Fruit fly (Drosophila melanogaster) whole organism, embryonic: Measurements from ENCODE around the gene Boh1.

Experiments used
- Antp ChIP-seq: fragments of 200-800 bp; sonication (Bioruptor generic); optimal IDR thresholded peaks from 3 replicates; lab custom pipeline; 2016; ENCODE audit warnings: missing biosample characterization, missing genetic modification characterization
- B-H2 ChIP-seq: fragments of 200-800 bp; sonication (Bioruptor generic); optimal IDR thresholded peaks from 2 replicates; lab custom pipeline; 2018; ENCODE audit warnings: missing biosample characterization, mild to moderate bottlenecking, missing genetic modification characterization
- CG10979 ChIP-seq: fragments of 200-800 bp; sonication (Bioruptor generic); optimal IDR thresholded peaks from 2 replicates; lab custom pipeline; 2018; ENCODE audit warnings: missing biosample characterization, mild to moderate bottlenecking, missing genetic modification characterization, moderate library complexity
- CG11398 ChIP-seq: fragments of 200-800 bp; sonication (Bioruptor generic); optimal IDR thresholded peaks from 2 replicates; lab custom pipeline; 2016; ENCODE audit warnings: missing biosample characterization, missing genetic modification characterization
- CG11560 ChIP-seq: fragments of 200-800 bp; sonication (Bioruptor generic); IDR thresholded peaks from 3 replicates; pipeline ENCODE4 v1.3.6; 2022; ENCODE audit warnings: missing biosample characterization, missing genetic modification characterization
- CG12155 ChIP-seq: fragments of 200-800 bp; sonication (Bioruptor generic); optimal IDR thresholded peaks from 3 replicates; lab custom pipeline; 2016; ENCODE audit warnings: missing biosample characterization, missing genetic modification characterization
- CG12744 ChIP-seq: fragments of 200-800 bp; sonication (Bioruptor generic); optimal IDR thresholded peaks from 2 replicates; lab custom pipeline; 2016; ENCODE audit warnings: missing biosample characterization, missing genetic modification characterization
- CG13424 ChIP-seq: fragments of 200-800 bp; sonication (Bioruptor generic); optimal IDR thresholded peaks from 2 replicates; lab custom pipeline; 2019; ENCODE audit warnings: missing biosample characterization, mild to moderate bottlenecking, missing genetic modification characterization, moderate library complexity
- CG15073 ChIP-seq: fragments of 200-800 bp; sonication (Bioruptor generic); optimal IDR thresholded peaks from 2 replicates; lab custom pipeline; 2016; ENCODE audit warnings: missing biosample characterization, missing genetic modification characterization
- CG1529 ChIP-seq: fragments of 200-800 bp; sonication (Bioruptor generic); optimal IDR thresholded peaks from 3 replicates; lab custom pipeline; 2018; ENCODE audit warnings: missing biosample characterization, missing genetic modification characterization
- CG2202 ChIP-seq: fragments of 200-800 bp; sonication (Bioruptor generic); optimal IDR thresholded peaks from 2 replicates; lab custom pipeline; 2018; ENCODE audit warnings: missing biosample characterization, mild to moderate bottlenecking, missing genetic modification characterization
- CG34224 ChIP-seq: fragments of 200-800 bp; sonication (Bioruptor generic); IDR thresholded peaks from 3 replicates; pipeline ENCODE4 v1.3.6; 2022; ENCODE audit warnings: missing biosample characterization, missing genetic modification characterization; ENCODE audit not compliant: partially characterized antibody
- CG3726 ChIP-seq: fragments of 200-800 bp; sonication (Bioruptor generic); IDR thresholded peaks from 3 replicates; pipeline ENCODE4, ENCODE4 v1.3.6; 2022; ENCODE audit warnings: missing biosample characterization, missing genetic modification characterization
- CG3847 ChIP-seq: fragments of 200-800 bp; sonication (Bioruptor generic); IDR thresholded peaks from 2 replicates; pipeline ENCODE4 v1.3.6; 2022; ENCODE audit warnings: missing biosample characterization, missing genetic modification characterization
- CG4282 ChIP-seq: fragments of 200-800 bp; sonication (Bioruptor generic); optimal IDR thresholded peaks from 2 replicates; lab custom pipeline; 2016; ENCODE audit warnings: missing biosample characterization, missing genetic modification characterization
- CG9609 ChIP-seq: fragments of 200-800 bp; sonication (Bioruptor generic); optimal IDR thresholded peaks from 3 replicates; lab custom pipeline; 2016; ENCODE audit warnings: missing biosample characterization, missing genetic modification characterization
- CG9817 ChIP-seq: fragments of 200-800 bp; sonication (Bioruptor generic); optimal IDR thresholded peaks from 2 replicates; lab custom pipeline; 2018; ENCODE audit warnings: missing biosample characterization, mild to moderate bottlenecking, missing genetic modification characterization, moderate library complexity
- CoRest ChIP-seq: fragments of 200-800 bp; sonication (Bioruptor generic); optimal IDR thresholded peaks from 3 replicates; lab custom pipeline; 2018; ENCODE audit warnings: missing biosample characterization, mild to moderate bottlenecking, missing genetic modification characterization, moderate library complexity
- Deaf1 ChIP-seq: fragments of 200-800 bp; optimal IDR thresholded peaks from 3 replicates; lab custom pipeline; 2019; ENCODE audit warnings: missing biosample characterization, mild to moderate bottlenecking, missing genetic modification characterization, moderate library complexity
- Dip2 ChIP-seq: fragments of 200-800 bp; sonication (Bioruptor generic); IDR thresholded peaks from 2 replicates; pipeline ENCODE4 v1.3.6; 2022; ENCODE audit warnings: missing biosample characterization, missing genetic modification characterization
- Gsc ChIP-seq: fragments of 200-800 bp; sonication (Bioruptor generic); IDR thresholded peaks from 2 replicates; pipeline ENCODE4 v1.3.6; 2022; ENCODE audit warnings: missing biosample characterization, missing genetic modification characterization
- HLHmδ ChIP-seq: fragments of 200-800 bp; sonication (Bioruptor generic); optimal IDR thresholded peaks from 2 replicates; lab custom pipeline; 2018; ENCODE audit warnings: missing biosample characterization, mild to moderate bottlenecking, missing genetic modification characterization, moderate library complexity
- HmgZ ChIP-seq: fragments of 200-800 bp; sonication (Bioruptor generic); optimal IDR thresholded peaks from 2 replicates; lab custom pipeline; 2018; ENCODE audit warnings: missing biosample characterization, mild to moderate bottlenecking, missing genetic modification characterization
- Nf-YB ChIP-seq: fragments of 200-800 bp; sonication (Bioruptor generic); optimal IDR thresholded peaks from 3 replicates; lab custom pipeline; 2019; ENCODE audit warnings: missing biosample characterization, mild to moderate bottlenecking, missing genetic modification characterization, moderate library complexity
- Nf-YC ChIP-seq: fragments of 200-800 bp; optimal IDR thresholded peaks from 3 replicates; lab custom pipeline; 2019; ENCODE audit warnings: missing biosample characterization, mild to moderate bottlenecking, missing genetic modification characterization, moderate library complexity
- PHDP ChIP-seq: fragments of 200-800 bp; sonication (Bioruptor generic); optimal IDR thresholded peaks from 3 replicates; lab custom pipeline; 2018; ENCODE audit warnings: missing biosample characterization, mild to moderate bottlenecking, missing genetic modification characterization, moderate library complexity
- Poxn ChIP-seq: fragments of 200-800 bp; sonication (Bioruptor generic); IDR thresholded peaks from 2 replicates; pipeline ENCODE4 v1.3.6; 2022; ENCODE audit warnings: missing biosample characterization, missing genetic modification characterization
- Sox100B ChIP-seq: fragments of 200-800 bp; sonication (Bioruptor generic); optimal IDR thresholded peaks from 3 replicates; lab custom pipeline; 2018; ENCODE audit warnings: missing biosample characterization, mild to moderate bottlenecking, missing genetic modification characterization
- abd-A ChIP-seq: fragments of 200-800 bp; sonication (Bioruptor generic); optimal IDR thresholded peaks from 3 replicates; lab custom pipeline; 2019; ENCODE audit warnings: missing biosample characterization, mild to moderate bottlenecking, missing genetic modification characterization, moderate library complexity
- al ChIP-seq: fragments of 200-800 bp; sonication (Bioruptor generic); IDR thresholded peaks from 2 replicates; pipeline ENCODE4 v1.3.6; 2022; ENCODE audit warnings: missing biosample characterization, missing genetic modification characterization
- aop ChIP-seq: fragments of 200-800 bp; sonication (Bioruptor generic); IDR thresholded peaks from 2 replicates; pipeline ENCODE4 v1.3.6; 2022; ENCODE audit warnings: missing biosample characterization, missing genetic modification characterization
- ara ChIP-seq: fragments of 200-800 bp; sonication (Bioruptor generic); IDR thresholded peaks from 2 replicates; pipeline ENCODE4 v1.3.6; 2022; ENCODE audit warnings: missing biosample characterization, missing genetic modification characterization
- chinmo ChIP-seq: fragments of 200-800 bp; sonication (Bioruptor generic); IDR thresholded peaks from 4 replicates; pipeline ENCODE4 v1.3.6; 2022; ENCODE audit warnings: missing biosample characterization, missing genetic modification characterization; ENCODE audit not compliant: partially characterized antibody
- ci ChIP-seq: fragments of 200-800 bp; sonication (Bioruptor generic); IDR thresholded peaks from 3 replicates; pipeline ENCODE4 v1.3.6; 2022; ENCODE audit warnings: missing biosample characterization, missing genetic modification characterization
- dmrt11E ChIP-seq: fragments of 200-800 bp; sonication (Bioruptor generic); optimal IDR thresholded peaks from 3 replicates; lab custom pipeline; 2018; ENCODE audit warnings: missing biosample characterization, mild to moderate bottlenecking, missing genetic modification characterization, moderate library complexity
- dpn ChIP-seq, 2 experiments: fragments of 200-800 bp; sonication (Bioruptor generic); optimal IDR thresholded peaks; 3 replicates each; lab custom pipeline; 2016; ENCODE audit warnings: missing biosample characterization in 2 of 2, missing genetic modification characterization in 2 of 2
- dysf ChIP-seq: fragments of 200-800 bp; sonication (Bioruptor generic); IDR thresholded peaks from 3 replicates; pipeline ENCODE4 v1.3.6; 2022; ENCODE audit warnings: missing biosample characterization, missing genetic modification characterization
- ems ChIP-seq: fragments of 200-800 bp; sonication (Bioruptor generic); optimal IDR thresholded peaks from 3 replicates; lab custom pipeline; 2016; ENCODE audit warnings: missing biosample characterization, missing genetic modification characterization
- ewg ChIP-seq: fragments of 200-800 bp; sonication (Bioruptor generic); optimal IDR thresholded peaks from 3 replicates; lab custom pipeline; 2017; ENCODE audit warnings: mild to moderate bottlenecking, missing biosample characterization, missing genetic modification reagents, missing genetic modification characterization
- gro ChIP-seq: fragments of 200-800 bp; sonication (Bioruptor generic); optimal IDR thresholded peaks from 2 replicates; lab custom pipeline; 2016; ENCODE audit warnings: missing biosample characterization, missing genetic modification characterization
- nerfin-2 ChIP-seq: fragments of 200-800 bp; sonication (Bioruptor generic); IDR thresholded peaks from 2 replicates; pipeline ENCODE4 v1.3.6; 2022; ENCODE audit warnings: missing biosample characterization, missing genetic modification characterization; ENCODE audit not compliant: partially characterized antibody
- oc ChIP-seq: fragments of 200-800 bp; sonication (Bioruptor generic); optimal IDR thresholded peaks from 2 replicates; lab custom pipeline; 2018; ENCODE audit warnings: missing biosample characterization, mild to moderate bottlenecking, missing genetic modification characterization, moderate library complexity
- otp ChIP-seq: fragments of 200-800 bp; sonication (Bioruptor generic); IDR thresholded peaks from 3 replicates; pipeline ENCODE4, ENCODE4 v1.3.6; 2022; ENCODE audit warnings: missing biosample characterization, missing genetic modification characterization
- psq ChIP-seq: fragments of 200-800 bp; sonication (Bioruptor generic); optimal IDR thresholded peaks from 2 replicates; lab custom pipeline; 2017; ENCODE audit warnings: missing biosample characterization, missing genetic modification characterization
- ro ChIP-seq: fragments of 200-800 bp; sonication (Bioruptor generic); IDR thresholded peaks from 2 replicates; pipeline ENCODE4 v1.3.6; 2022; ENCODE audit warnings: missing biosample characterization, missing genetic modification characterization
- scrt ChIP-seq: fragments of 200-800 bp; sonication (Bioruptor generic); optimal IDR thresholded peaks from 2 replicates; lab custom pipeline; 2018; ENCODE audit warnings: missing biosample characterization, mild to moderate bottlenecking, missing genetic modification characterization, moderate library complexity
- sens-2 ChIP-seq: fragments of 200-800 bp; sonication (Bioruptor generic); IDR thresholded peaks from 2 replicates; pipeline ENCODE4 v1.3.6; 2022; ENCODE audit warnings: missing biosample characterization, missing genetic modification characterization
- seq ChIP-seq: fragments of 200-800 bp; sonication (Bioruptor generic); IDR thresholded peaks from 2 replicates; pipeline ENCODE4 v1.3.6; 2022; ENCODE audit warnings: missing biosample characterization, missing genetic modification characterization
- wor ChIP-seq: fragments of 200-800 bp; sonication (Bioruptor generic); IDR thresholded peaks from 2 replicates; pipeline ENCODE4 v1.3.6; 2022; ENCODE audit warnings: missing biosample characterization, missing genetic modification characterization
- zen ChIP-seq: fragments of 200-800 bp; sonication (Bioruptor generic); optimal IDR thresholded peaks from 3 replicates; lab custom pipeline; 2018; ENCODE audit warnings: missing biosample characterization, mild to moderate bottlenecking, missing genetic modification characterization, moderate library complexity
- zfh2 ChIP-seq: fragments of 200-800 bp; sonication (Bioruptor generic); optimal IDR thresholded peaks from 2 replicates; lab custom pipeline; 2016; ENCODE audit warnings: missing biosample characterization, missing genetic modification characterization

Gene Boh1

dm6 chr3R:27905695-27906094 is 13.6 kb downstream of the Boh1 start, which contains the start of gene CG34353:
CG34353 (minus strand) TSS chr3R:27905843.
- TF ChIP-seq psq (GFP tag; lab: Kevin White, UChicago), result peak; percentile 1
- peak; percentile 17; the same call in 1 of the 3 replicates for TF ChIP-seq otp
- TF ChIP-seq CoRest, result peak; percentile 16
- no peak for TF ChIP-seq CG9817 (tag; lab: Kevin White, UChicago)
- TF ChIP-seq HmgZ, result peak; percentile 70
- no peak for TF ChIP-seq dpn (GFP tag; optimal IDR thresholded peaks at IDR 0.05; lab: Kevin White, UChicago)
- TF ChIP-seq B-H2 (GFP tag; lab: Kevin White, UChicago), result peak; percentile 59
- peak; percentile 77 for TF ChIP-seq abd-A (tag; lab: Kevin White, UChicago)
- TF ChIP-seq Sox100B (GFP tag; lab: Kevin White, UChicago), result no peak
- no peak for TF ChIP-seq HLHmδ (GFP tag; lab: Kevin White, UChicago)
- no peak for TF ChIP-seq zfh2 (GFP tag; lab: Kevin White, UChicago)
- peak; percentile 59 for TF ChIP-seq oc (tag; lab: Kevin White, UChicago)
- TF ChIP-seq ewg (GFP tag; lab: Kevin White, UChicago), result peak; percentile 48
- peak; percentile 20 for TF ChIP-seq PHDP (tag; lab: Kevin White, UChicago)
- peak; percentile 89; the same call in 3 of the 4 replicates for TF ChIP-seq chinmo
- TF ChIP-seq zen, result peak; percentile 13
- 0 out of 3 replicates have a peak, but pooled peaks have one; percentile 19 for TF ChIP-seq dysf
- TF ChIP-seq wor (GFP tag; lab: Robert Waterston, UW), result no peak
- TF ChIP-seq Poxn, result no peak
- no peak for TF ChIP-seq CG15073 (GFP tag; lab: Kevin White, UChicago)
- peak; percentile 70 for TF ChIP-seq CG12744 (GFP tag; lab: Kevin White, UChicago)
- peak; percentile 30; the same call in 1 of the 3 replicates for TF ChIP-seq CG34224 (GFP tag; lab: Robert Waterston, UW)
- TF ChIP-seq sens-2 (GFP tag; lab: Robert Waterston, UW), result no peak
- no peak for TF ChIP-seq CG1529
- peak; percentile 73 for TF ChIP-seq Nf-YC (tag; lab: Kevin White, UChicago)
- no peak for TF ChIP-seq ro (GFP tag; lab: Robert Waterston, UW)
- TF ChIP-seq CG9609 (GFP tag; lab: Kevin White, UChicago), result no peak
- no peak for TF ChIP-seq Gsc (GFP tag; lab: Robert Waterston, UW)
- no peak for TF ChIP-seq aop (GFP tag; lab: Robert Waterston, UW)
- no peak for TF ChIP-seq CG10979 (tag; lab: Kevin White, UChicago)
- peak; percentile 34 for TF ChIP-seq gro (GFP tag; lab: Kevin White, UChicago)
- no peak for TF ChIP-seq nerfin-2 (GFP tag; lab: Robert Waterston, UW)
- no peak for TF ChIP-seq CG3726 (GFP tag; lab: Robert Waterston, UW)
- TF ChIP-seq Dip2, result no peak
- peak; percentile 99 for TF ChIP-seq Deaf1 (tag; lab: Kevin White, UChicago)
- no peak for TF ChIP-seq CG2202 (tag; lab: Kevin White, UChicago)
- TF ChIP-seq dmrt11E (tag; lab: Kevin White, UChicago), result no peak
- TF ChIP-seq scrt, result peak; percentile 98
- no peak for TF ChIP-seq al (GFP tag; lab: Robert Waterston, UW)
- TF ChIP-seq CG13424 (tag; lab: Kevin White, UChicago), result no peak
- TF ChIP-seq seq (GFP tag; lab: Robert Waterston, UW), result no peak
- TF ChIP-seq CG3847 (GFP tag; lab: Robert Waterston, UW), result 0 out of 2 replicates have a peak, but pooled peaks have one; percentile 19
- TF ChIP-seq CG11398 (GFP tag; lab: Kevin White, UChicago), result no peak
- peak; percentile 63 for TF ChIP-seq Nf-YB (GFP tag; lab: Kevin White, UChicago)
- TF ChIP-seq Antp (GFP tag; lab: Kevin White, UChicago), result no peak
- TF ChIP-seq CG11560 (tag; lab: Robert Waterston, UW), result no peak
- TF ChIP-seq CG4282 (GFP tag; lab: Kevin White, UChicago), result no peak
- TF ChIP-seq CG12155, result peak; percentile 94
- no peak for TF ChIP-seq ara
- TF ChIP-seq ems (GFP tag; lab: Kevin White, UChicago), result no peak
- peak; percentile 69; the same call in 2 of the 3 replicates for TF ChIP-seq ci (GFP tag; lab: Robert Waterston, UW)
